Fruit fly (Drosophila melanogaster) Kc167 (cell line): Measurements from ENCODE around the gene Ubc7.

ENCODE experiments used
- Sin3A ChIP-seq: fragments of >200 bp; optimal IDR thresholded peaks from 2 replicates; lab custom pipeline; 2018; ENCODE audit warnings: missing external identifiers
- h ChIP-seq: fragments of >200 bp; optimal IDR thresholded peaks from 3 replicates; lab custom pipeline; 2018; ENCODE audit warnings: missing external identifiers
- insv ChIP-seq: fragments of >200 bp; optimal IDR thresholded peaks from 3 replicates; lab custom pipeline; 2018; ENCODE audit warnings: missing external identifiers
- psq ChIP-seq: fragments of >200 bp; optimal IDR thresholded peaks from 2 replicates; lab custom pipeline; 2017; ENCODE audit warnings: missing external identifiers

- TF ChIP-seq psq (lab: Kevin White, UChicago) = no peak
- TF ChIP-seq h (lab: Kevin White, UChicago) = no peak
- TF ChIP-seq insv = no peak
- no peak for TF ChIP-seq Sin3A (lab: Kevin White, UChicago)
Observed at dm6 chrX:16559514-16560510, 33.7 kb upstream of the Ubc7 start, which contains the start of gene Pp2B-14D.
